Fruit fly (Drosophila melanogaster) whole organism, prepupa: ENCODE results near the gene Gnf1.

Source experiments
- CG10631 ChIP-seq: fragments of 200-800 bp; sonication (Bioruptor generic); optimal IDR thresholded peaks from 2 replicates; lab custom pipeline; 2016; ENCODE audit warnings: missing biosample characterization, missing genetic modification characterization
- CG11902 ChIP-seq: fragments of 200-800 bp; sonication (Bioruptor generic); optimal IDR thresholded peaks from 3 replicates; lab custom pipeline; 2016; ENCODE audit warnings: missing biosample characterization, missing genetic modification characterization
- CG15336 ChIP-seq: fragments of 200-800 bp; sonication (Bioruptor generic); IDR thresholded peaks from 2 replicates; pipeline ENCODE4 v1.3.6; 2022; ENCODE audit warnings: missing biosample characterization, missing genetic modification characterization
- CG1621 ChIP-seq: fragments of 200-800 bp; sonication (Bioruptor generic); optimal IDR thresholded peaks from 3 replicates; lab custom pipeline; 2018; ENCODE audit warnings: missing biosample characterization, mild to moderate bottlenecking, missing genetic modification characterization
- CG3032 ChIP-seq: fragments of 200-800 bp; optimal IDR thresholded peaks from 2 replicates; lab custom pipeline; 2019; ENCODE audit warnings: missing biosample characterization, mild to moderate bottlenecking, missing genetic modification characterization, moderate library complexity
- CG31627 ChIP-seq: fragments of 200-800 bp; sonication (Bioruptor generic); optimal IDR thresholded peaks from 3 replicates; lab custom pipeline; 2016; ENCODE audit warnings: missing biosample characterization, missing genetic modification characterization
- CG32006 ChIP-seq: fragments of 200-800 bp; sonication (Bioruptor generic); optimal IDR thresholded peaks from 3 replicates; lab custom pipeline; 2017; ENCODE audit warnings: missing biosample characterization, mild to moderate bottlenecking, missing genetic modification characterization
- CG34406 ChIP-seq: fragments of 200-800 bp; sonication (Bioruptor generic); optimal IDR thresholded peaks from 3 replicates; lab custom pipeline; 2016; ENCODE audit warnings: missing biosample characterization, missing genetic modification characterization
- CG3919 ChIP-seq: fragments of 200-800 bp; sonication (Bioruptor generic); optimal IDR thresholded peaks from 3 replicates; lab custom pipeline; 2016; ENCODE audit warnings: missing biosample characterization, missing genetic modification characterization
- CG4318 ChIP-seq: fragments of 200-800 bp; sonication (Bioruptor generic); optimal IDR thresholded peaks from 3 replicates; lab custom pipeline; 2017; ENCODE audit warnings: missing biosample characterization, mild to moderate bottlenecking, missing genetic modification characterization
- CG6163 ChIP-seq: fragments of 200-800 bp; sonication (Bioruptor generic); IDR thresholded peaks from 3 replicates; pipeline ENCODE4 v1.3.6; 2022; ENCODE audit warnings: missing biosample characterization, missing genetic modification characterization
- CG6792 ChIP-seq: fragments of 200-800 bp; sonication (Bioruptor generic); optimal IDR thresholded peaks from 3 replicates; lab custom pipeline; 2016; ENCODE audit warnings: missing biosample characterization, missing genetic modification characterization
- CG6808 ChIP-seq: fragments of 200-800 bp; sonication (Bioruptor generic); optimal IDR thresholded peaks from 3 replicates; lab custom pipeline; 2017; ENCODE audit warnings: missing biosample characterization, missing genetic modification characterization, mild to moderate bottlenecking, moderate library complexity, missing genetic modification reagents
- CG6854 ChIP-seq: fragments of 200-800 bp; sonication (Bioruptor generic); optimal IDR thresholded peaks from 2 replicates; lab custom pipeline; 2017; ENCODE audit warnings: missing biosample characterization, mild to moderate bottlenecking, missing genetic modification characterization
- CG7368 ChIP-seq: fragments of 200-800 bp; sonication (Bioruptor generic); optimal IDR thresholded peaks from 3 replicates; lab custom pipeline; 2016; ENCODE audit warnings: missing biosample characterization, missing genetic modification characterization
- CG8632 ChIP-seq: fragments of 200-800 bp; sonication (Bioruptor generic); optimal IDR thresholded peaks from 3 replicates; lab custom pipeline; 2016; ENCODE audit warnings: missing biosample characterization, missing genetic modification characterization
- CG9139 ChIP-seq: fragments of 200-800 bp; sonication (Bioruptor generic); optimal IDR thresholded peaks from 3 replicates; lab custom pipeline; 2017; ENCODE audit warnings: missing biosample characterization, mild to moderate bottlenecking, missing genetic modification characterization
- Eip75B ChIP-seq: fragments of 200-800 bp; sonication (Bioruptor generic); optimal IDR thresholded peaks from 3 replicates; lab custom pipeline; 2016; ENCODE audit warnings: missing biosample characterization, missing genetic modification characterization
- Eip78C ChIP-seq: fragments of 200-800 bp; sonication (Bioruptor generic); peaks from one replicate; lab custom pipeline; 2016; ENCODE audit warnings: missing biosample characterization, missing genetic modification characterization
- Eip93F ChIP-seq: fragments of 200-800 bp; sonication (Bioruptor generic); optimal IDR thresholded peaks from 2 replicates; lab custom pipeline; 2016; ENCODE audit warnings: missing biosample characterization, mild to moderate bottlenecking, missing genetic modification characterization
- Ets96B ChIP-seq: fragments of 200-800 bp; optimal IDR thresholded peaks from 2 replicates; lab custom pipeline; 2019; ENCODE audit warnings: missing biosample characterization, mild to moderate bottlenecking, missing genetic modification characterization, moderate library complexity
- Hr38 ChIP-seq: sonication (Bioruptor generic); optimal IDR thresholded peaks from 2 replicates; lab custom pipeline; 2016; ENCODE audit warnings: missing biosample characterization, missing genetic modification characterization
- Hr39 ChIP-seq: fragments of 200-800 bp; sonication (Bioruptor generic); optimal IDR thresholded peaks from 2 replicates; lab custom pipeline; 2016; ENCODE audit warnings: missing biosample characterization, missing genetic modification characterization
- Hr4 ChIP-seq: fragments of 200-800 bp; sonication (Bioruptor generic); optimal IDR thresholded peaks from 3 replicates; lab custom pipeline; 2016; ENCODE audit warnings: missing biosample characterization, missing genetic modification characterization
- Lpt ChIP-seq: fragments of 200-800 bp; sonication (Bioruptor generic); optimal IDR thresholded peaks from 3 replicates; lab custom pipeline; 2016; ENCODE audit warnings: missing biosample characterization, missing genetic modification characterization
- Met ChIP-seq: fragments of 200-800 bp; sonication (Bioruptor generic); optimal IDR thresholded peaks from 3 replicates; lab custom pipeline; 2016; ENCODE audit warnings: missing biosample characterization, missing genetic modification characterization
- OdsH ChIP-seq: fragments of 200-800 bp; sonication (Bioruptor generic); optimal IDR thresholded peaks from 3 replicates; lab custom pipeline; 2016; ENCODE audit warnings: missing biosample characterization, missing genetic modification characterization
- Smox ChIP-seq: fragments of 200-800 bp; sonication (Bioruptor generic); optimal IDR thresholded peaks from 3 replicates; lab custom pipeline; 2016; ENCODE audit warnings: missing biosample characterization, missing genetic modification characterization
- Sox102F ChIP-seq: fragments of 200-800 bp; sonication (Bioruptor generic); optimal IDR thresholded peaks from 2 replicates; lab custom pipeline; 2016; ENCODE audit warnings: missing biosample characterization, mild to moderate bottlenecking, missing genetic modification characterization
- Sox14 ChIP-seq: fragments of 200-800 bp; sonication (Bioruptor generic); optimal IDR thresholded peaks from 3 replicates; lab custom pipeline; 2016; ENCODE audit warnings: missing biosample characterization, missing genetic modification characterization
- Sox15 ChIP-seq: fragments of 200-800 bp; sonication (Bioruptor generic); optimal IDR thresholded peaks from 3 replicates; lab custom pipeline; 2016; ENCODE audit warnings: missing biosample characterization, missing genetic modification characterization
- achi ChIP-seq: fragments of 200-800 bp; sonication (Bioruptor generic); optimal IDR thresholded peaks from 3 replicates; lab custom pipeline; 2016; ENCODE audit warnings: missing biosample characterization, missing genetic modification characterization
- acj6 ChIP-seq: fragments of 200-800 bp; sonication (Bioruptor generic); optimal IDR thresholded peaks from 3 replicates; lab custom pipeline; 2016; ENCODE audit warnings: missing biosample characterization, missing genetic modification characterization
- cyc ChIP-seq: fragments of 200-800 bp; sonication (Bioruptor generic); optimal IDR thresholded peaks from 3 replicates; lab custom pipeline; 2016; ENCODE audit warnings: missing biosample characterization, missing genetic modification characterization
- dac ChIP-seq: fragments of 200-800 bp; sonication (Bioruptor generic); optimal IDR thresholded peaks from 2 replicates; lab custom pipeline; 2017; ENCODE audit warnings: missing biosample characterization, mild to moderate bottlenecking, missing genetic modification characterization
- dsx ChIP-seq: fragments of 200-800 bp; optimal IDR thresholded peaks from 3 replicates; lab custom pipeline; 2019; ENCODE audit warnings: missing biosample characterization, mild to moderate bottlenecking, missing genetic modification characterization, moderate library complexity; ENCODE audit not compliant: poor library complexity, severe bottlenecking
- esn ChIP-seq: fragments of 200-800 bp; sonication (Bioruptor generic); optimal IDR thresholded peaks from 2 replicates; lab custom pipeline; 2016; ENCODE audit warnings: missing biosample characterization, mild to moderate bottlenecking, missing genetic modification characterization, moderate library complexity
- fd59A ChIP-seq: fragments of 200-800 bp; sonication (Bioruptor generic); optimal IDR thresholded peaks from 2 replicates; lab custom pipeline; 2017; ENCODE audit warnings: missing biosample characterization, mild to moderate bottlenecking, missing genetic modification characterization, missing genetic modification reagents
- fkh ChIP-seq: fragments of 200-800 bp; sonication (Bioruptor generic); optimal IDR thresholded peaks from 3 replicates; lab custom pipeline; 2017; ENCODE audit warnings: missing biosample characterization, mild to moderate bottlenecking, missing genetic modification characterization, moderate library complexity
- lz ChIP-seq: fragments of 200-800 bp; sonication (Bioruptor generic); optimal IDR thresholded peaks from 3 replicates; lab custom pipeline; 2016; ENCODE audit warnings: missing biosample characterization, missing genetic modification characterization
- net ChIP-seq: fragments of 200-800 bp; sonication (Bioruptor generic); optimal IDR thresholded peaks from 3 replicates; lab custom pipeline; 2016; ENCODE audit warnings: missing biosample characterization, missing genetic modification characterization
- pdm3 ChIP-seq: fragments of 200-800 bp; sonication (Bioruptor generic); optimal IDR thresholded peaks from 3 replicates; lab custom pipeline; 2016; ENCODE audit warnings: missing biosample characterization, missing genetic modification characterization
- salr ChIP-seq, 2 experiments: fragments of 200-800 bp; sonication (Bioruptor generic); optimal IDR thresholded peaks; 3 replicates each; lab custom pipeline; 2016 to 2018; ENCODE audit warnings: missing biosample characterization in 2 of 2, missing genetic modification characterization in 2 of 2, mild to moderate bottlenecking in 1 of 2
- spab ChIP-seq: fragments of 200-800 bp; sonication (Bioruptor generic); optimal IDR thresholded peaks from 2 replicates; lab custom pipeline; 2017; ENCODE audit warnings: missing biosample characterization, mild to moderate bottlenecking, missing genetic modification characterization, missing genetic modification reagents
- ss ChIP-seq, 2 experiments: fragments of 200-800 bp; sonication (Bioruptor generic); optimal IDR thresholded peaks; 2 replicates in 1 of 2; 3 replicates in 1 of 2; lab custom pipeline; 2017 to 2018; ENCODE audit warnings: mild to moderate bottlenecking in 2 of 2, missing biosample characterization in 2 of 2, missing genetic modification characterization in 2 of 2, moderate library complexity in 1 of 2
- svp ChIP-seq: fragments of 200-800 bp; sonication (Bioruptor generic); peaks from one replicate; lab custom pipeline; 2016; ENCODE audit warnings: missing biosample characterization, missing genetic modification characterization
- topi ChIP-seq: fragments of 200-800 bp; sonication (Bioruptor generic); optimal IDR thresholded peaks from 3 replicates; lab custom pipeline; 2016; ENCODE audit warnings: missing biosample characterization, missing genetic modification characterization

Gene Gnf1

dm6 chr3R:4883186-4883746 is 23.2 kb upstream of the Gnf1 start (continued):
- TF ChIP-seq fkh (GFP tag; lab: Kevin White, UChicago) (no peak), Met (peak; percentile 92), CG32006 (GFP tag; lab: Kevin White, UChicago) (peak; percentile 44), salr (GFP tag; optimal IDR thresholded peaks at IDR 0.05; lab: Kevin White, UChicago) (peak; percentile 35 to 54), CG11902 (peak; percentile 62), acj6 (GFP tag; lab: Kevin White, UChicago) (peak; percentile 78), CG3032 (tag; lab: Kevin White, UChicago) (peak; percentile 84), topi (GFP tag; lab: Kevin White, UChicago) (peak; percentile 88), CG8632 (peak; percentile 73), CG1621 (tag; lab: Kevin White, UChicago) (peak; percentile 60), Hr4 (peak; percentile 8), Eip93F (GFP tag; lab: Kevin White, UChicago) (peak; percentile 59), CG6792 (GFP tag; lab: Kevin White, UChicago) (peak; percentile 82), Sox102F (GFP tag; lab: Kevin White, UChicago) (peak; percentile 88), dsx (peak; percentile 77), CG6854 (peak; percentile 78), cyc (GFP tag; lab: Kevin White, UChicago) (peak; percentile 88), Hr38 (GFP tag; lab: Kevin White, UChicago) (no peak), Eip78C (GFP tag; lab: Kevin White, UChicago) (peak; percentile 94), dac (GFP tag; lab: Kevin White, UChicago) (no peak)

- TF ChIP-seq Smox (GFP tag; lab: Kevin White, UChicago) (peak; percentile 60), svp (peak; percentile 83), topi (GFP tag; lab: Kevin White, UChicago) (peak; percentile 68), CG3032 (tag; lab: Kevin White, UChicago) (peak; percentile 47), Eip75B (peak; percentile 33), CG31627 (GFP tag; lab: Kevin White, UChicago) (peak; percentile 63), net (GFP tag; lab: Kevin White, UChicago) (peak; percentile 27), OdsH (GFP tag; lab: Kevin White, UChicago) (peak; percentile 51), achi (GFP tag; lab: Kevin White, UChicago) (peak; percentile 40), Sox102F (GFP tag; lab: Kevin White, UChicago) (peak; percentile 41), Met (peak; percentile 72), esn (GFP tag; lab: Kevin White, UChicago) (peak; percentile 71), CG6808 (GFP tag; lab: Kevin White, UChicago) (peak; percentile 16), Sox15 (GFP tag; lab: Kevin White, UChicago) (peak; percentile 6), CG6792 (GFP tag; lab: Kevin White, UChicago) (peak; percentile 23), Sox14 (GFP tag; lab: Kevin White, UChicago) (peak; percentile 57), CG7368 (GFP tag; lab: Kevin White, UChicago) (no peak), Lpt (GFP tag; lab: Kevin White, UChicago) (no peak), spab (GFP tag; lab: Kevin White, UChicago) (peak; percentile 35), CG34406 (GFP tag; lab: Kevin White, UChicago) (peak; percentile 33), fd59A (peak; percentile 35), Eip93F (GFP tag; lab: Kevin White, UChicago) (no peak), CG4318 (GFP tag; lab: Kevin White, UChicago) (no peak), salr (GFP tag; optimal IDR thresholded peaks at IDR 0.05; lab: Kevin White, UChicago) (no peak), cyc (GFP tag; lab: Kevin White, UChicago) (peak; percentile 54), fkh (GFP tag; lab: Kevin White, UChicago) (no peak), pdm3 (GFP tag; lab: Kevin White, UChicago) (peak; percentile 44), CG9139 (GFP tag; lab: Kevin White, UChicago) (no peak), CG10631 (GFP tag; lab: Kevin White, UChicago) (peak; percentile 40), CG6854 (no peak), Hr38 (GFP tag; lab: Kevin White, UChicago) (no peak), CG32006 (GFP tag; lab: Kevin White, UChicago) (no peak), ss (GFP tag; optimal IDR thresholded peaks at IDR 0.05; lab: Kevin White, UChicago) (no peak), CG11902 (peak; percentile 6), CG6163 (GFP tag; lab: Robert Waterston, UW) (no peak), CG1621 (tag; lab: Kevin White, UChicago) (peak; percentile 25), CG15336 (GFP tag; lab: Robert Waterston, UW) (no peak), Eip78C (GFP tag; lab: Kevin White, UChicago) (peak; percentile 84), CG3919 (GFP tag; lab: Kevin White, UChicago) (peak; percentile 41), Hr39 (peak; percentile 69), lz (GFP tag; lab: Kevin White, UChicago) (peak; percentile 64), Ets96B (tag; lab: Kevin White, UChicago) (peak; percentile 55)
Measured at dm6 chr3R:4883864-4884263, 22.6 kb upstream of the Gnf1 start.
